Worm (Caenorhabditis elegans) whole organism, early embryonic: ENCODE results near the gene T03G11.9.

Experiments used
- B0310.2 ChIP-seq: sonication (generic microtip); optimal IDR thresholded peaks from 2 replicates; lab custom pipeline; 2016; ENCODE audit warnings: mild to moderate bottlenecking, missing genetic modification characterization, missing compliant biosample characterization
- aly-1 ChIP-seq: sonication (generic microtip); optimal IDR thresholded peaks from 2 replicates; lab custom pipeline; 2016; ENCODE audit warnings: missing genetic modification characterization, missing compliant biosample characterization
- ama-1 ChIP-seq: fragments of 150-350 bp; optimal IDR thresholded peaks from 2 replicates; lab custom pipeline; 2014
- ets-7 ChIP-seq: sonication (generic microtip); optimal IDR thresholded peaks from 2 replicates; lab custom pipeline; 2016; ENCODE audit warnings: missing genotype, missing genetic modification characterization, missing compliant biosample characterization
- hmg-4 ChIP-seq: fragments of 200-800 bp; sonication (Bioruptor generic); optimal IDR thresholded peaks from 2 replicates; lab custom pipeline; 2018; ENCODE audit warnings: mild to moderate bottlenecking, missing genetic modification characterization, missing compliant biosample characterization
- hnd-1 ChIP-seq: sonication (generic microtip); optimal IDR thresholded peaks from 2 replicates; lab custom pipeline; 2016; ENCODE audit warnings: missing genetic modification characterization, missing compliant biosample characterization
- pes-1 ChIP-seq: fragments of 200-800 bp; sonication (Bioruptor generic); IDR thresholded peaks from 2 replicates; pipeline ENCODE4 v1.3.6; 2022; ENCODE audit warnings: missing genetic modification reagents, missing genetic modification characterization, missing compliant biosample characterization
- scrt-1 ChIP-seq: fragments of 200-800 bp; sonication (Bioruptor generic); IDR thresholded peaks from 2 replicates; pipeline ENCODE4 v1.3.6; 2022; ENCODE audit warnings: missing genetic modification characterization, missing compliant biosample characterization
- tbx-37 ChIP-seq: fragments of 200-800 bp; sonication (Bioruptor generic); conservative IDR thresholded peaks from 2 replicates; pipeline ENCODE4 v1.3.6; 2022; ENCODE audit warnings: missing genetic modification reagents, missing genetic modification characterization, missing compliant biosample characterization
- tra-4 ChIP-seq: sonication (generic microtip); optimal IDR thresholded peaks from 2 replicates; lab custom pipeline; 2017; ENCODE audit warnings: missing genetic modification characterization, missing compliant biosample characterization

ce11 chrX:5168770-5169169 is 15.3 kb upstream of the T03G11.9 start:
- TF ChIP-seq ama-1 (lab: Kevin White, UChicago) (no peak), tbx-37 (no peak), hmg-4 (GFP tag; lab: Kevin White, UChicago) (no peak), tra-4 (tag; lab: Kevin White, UChicago) (no peak), B0310.2 (tag; lab: Kevin White, UChicago) (no peak), scrt-1 (GFP tag; lab: Robert Waterston, UW) (no peak), pes-1 (GFP tag; lab: Robert Waterston, UW) (no peak), hnd-1 (tag; lab: Kevin White, UChicago) (no peak), aly-1 (tag; lab: Kevin White, UChicago) (no peak), ets-7 (no peak)
